Fruit fly (Drosophila melanogaster) whole organism, embryonic: Measurements from ENCODE around the gene CG3149.

Experiments
- Atf-2 ChIP-seq: fragments of 200-800 bp; sonication (Bioruptor generic); optimal IDR thresholded peaks from 2 replicates; lab custom pipeline; 2016; ENCODE audit warnings: missing biosample characterization, missing genetic modification characterization
- Atf3 ChIP-seq: fragments of 200-800 bp; sonication (Bioruptor generic); optimal IDR thresholded peaks from 3 replicates; lab custom pipeline; 2016; ENCODE audit warnings: missing biosample characterization, missing genetic modification characterization
- Awh ChIP-seq: fragments of 200-800 bp; sonication (Bioruptor generic); IDR thresholded peaks from 2 replicates; pipeline ENCODE4, ENCODE4 v1.3.6; 2022; ENCODE audit warnings: missing biosample characterization, missing genetic modification characterization
- C15 ChIP-seq: fragments of 200-800 bp; sonication (Bioruptor generic); IDR thresholded peaks from 3 replicates; pipeline ENCODE4 v1.3.6; 2022; ENCODE audit warnings: missing biosample characterization, missing genetic modification characterization
- CG10209 ChIP-seq: fragments of 200-800 bp; sonication (Bioruptor generic); optimal IDR thresholded peaks from 3 replicates; lab custom pipeline; 2017; ENCODE audit warnings: missing biosample characterization, mild to moderate bottlenecking, missing genetic modification characterization, missing genetic modification reagents
- CG10366 ChIP-seq: fragments of 200-800 bp; sonication (Bioruptor generic); IDR thresholded peaks from 2 replicates; pipeline ENCODE4 v1.3.6; 2022; ENCODE audit warnings: missing biosample characterization, missing genetic modification characterization
- CG10543 ChIP-seq: fragments of 200-800 bp; sonication (Bioruptor generic); optimal IDR thresholded peaks from 3 replicates; lab custom pipeline; 2017; ENCODE audit warnings: missing biosample characterization, mild to moderate bottlenecking, missing genetic modification characterization, moderate library complexity
- CG11085 ChIP-seq: fragments of 200-800 bp; sonication (Bioruptor generic); IDR thresholded peaks from 2 replicates; pipeline ENCODE4 v1.3.6; 2022; ENCODE audit warnings: missing biosample characterization, missing genetic modification characterization
- CG12236 ChIP-seq: fragments of 200-800 bp; sonication (Bioruptor generic); optimal IDR thresholded peaks from 2 replicates; lab custom pipeline; 2016; ENCODE audit warnings: missing biosample characterization, missing genetic modification characterization
- CG12769 ChIP-seq: fragments of 200-800 bp; sonication (Bioruptor generic); optimal IDR thresholded peaks from 2 replicates; lab custom pipeline; 2019; ENCODE audit warnings: missing biosample characterization, mild to moderate bottlenecking, missing genetic modification characterization, moderate library complexity
- CG13123 ChIP-seq: fragments of 200-800 bp; sonication (Bioruptor generic); optimal IDR thresholded peaks from 2 replicates; lab custom pipeline; 2016; ENCODE audit warnings: missing biosample characterization, missing genetic modification characterization
- CG14014 ChIP-seq: fragments of 200-800 bp; sonication (Bioruptor generic); IDR thresholded peaks from 2 replicates; pipeline ENCODE4 v1.3.6; 2022; ENCODE audit warnings: missing biosample characterization, missing genetic modification characterization
- CG1529 ChIP-seq: fragments of 200-800 bp; sonication (Bioruptor generic); optimal IDR thresholded peaks from 3 replicates; lab custom pipeline; 2018; ENCODE audit warnings: missing biosample characterization, missing genetic modification characterization
- CG15514 ChIP-seq: fragments of 200-800 bp; sonication (Bioruptor generic); optimal IDR thresholded peaks from 3 replicates; lab custom pipeline; 2017; ENCODE audit warnings: missing biosample characterization, missing genetic modification characterization, mild to moderate bottlenecking, moderate library complexity, missing genetic modification reagents
- CG15601 ChIP-seq: fragments of 200-800 bp; sonication (Bioruptor generic); optimal IDR thresholded peaks from 3 replicates; lab custom pipeline; 2019; ENCODE audit warnings: missing biosample characterization, mild to moderate bottlenecking, missing genetic modification characterization, moderate library complexity
- CG16813 ChIP-seq: fragments of 200-800 bp; sonication (Bioruptor generic); IDR thresholded peaks from 3 replicates; pipeline ENCODE4 v1.3.6; 2022; ENCODE audit warnings: missing biosample characterization, missing genetic modification characterization; ENCODE audit not compliant: partially characterized antibody
- CG1832 ChIP-seq: fragments of 200-800 bp; sonication (Bioruptor generic); optimal IDR thresholded peaks from 2 replicates; lab custom pipeline; 2017; ENCODE audit warnings: missing biosample characterization, mild to moderate bottlenecking, missing genetic modification characterization, inconsistent platforms
- CG34224 ChIP-seq: fragments of 200-800 bp; sonication (Bioruptor generic); IDR thresholded peaks from 3 replicates; pipeline ENCODE4 v1.3.6; 2022; ENCODE audit warnings: missing biosample characterization, missing genetic modification characterization; ENCODE audit not compliant: partially characterized antibody
- CG4282 ChIP-seq: fragments of 200-800 bp; sonication (Bioruptor generic); optimal IDR thresholded peaks from 2 replicates; lab custom pipeline; 2016; ENCODE audit warnings: missing biosample characterization, missing genetic modification characterization
- CG4424 ChIP-seq: fragments of 200-800 bp; sonication (Bioruptor generic); optimal IDR thresholded peaks from 3 replicates; lab custom pipeline; 2016; ENCODE audit warnings: missing biosample characterization, missing genetic modification characterization
- CG6272 ChIP-seq: fragments of 200-800 bp; sonication (Bioruptor generic); IDR thresholded peaks from 2 replicates; pipeline ENCODE4 v1.3.6; 2022; ENCODE audit warnings: missing biosample characterization, missing genetic modification characterization
- CG7556 ChIP-seq: fragments of 200-800 bp; sonication (Bioruptor generic); optimal IDR thresholded peaks from 2 replicates; lab custom pipeline; 2017; ENCODE audit warnings: missing biosample characterization, mild to moderate bottlenecking, missing genetic modification characterization
- CG9727 ChIP-seq: fragments of 200-800 bp; sonication (Bioruptor generic); optimal IDR thresholded peaks from 3 replicates; lab custom pipeline; 2017; ENCODE audit warnings: missing biosample characterization, mild to moderate bottlenecking, missing genetic modification characterization
- D19A ChIP-seq: fragments of 200-800 bp; optimal IDR thresholded peaks from 3 replicates; lab custom pipeline; 2019; ENCODE audit warnings: missing biosample characterization, mild to moderate bottlenecking, missing genetic modification characterization, moderate library complexity
- Dip3 ChIP-seq: fragments of 200-800 bp; sonication (Bioruptor generic); optimal IDR thresholded peaks from 3 replicates; lab custom pipeline; 2016; ENCODE audit warnings: missing biosample characterization, missing genetic modification characterization
- Dp ChIP-seq: fragments of 200-800 bp; sonication (Bioruptor generic); optimal IDR thresholded peaks from 2 replicates; lab custom pipeline; 2018; ENCODE audit warnings: missing biosample characterization, mild to moderate bottlenecking, missing genetic modification characterization, moderate library complexity
- Kr ChIP-seq: fragments of 200-800 bp; sonication (Bioruptor generic); optimal IDR thresholded peaks from 2 replicates; lab custom pipeline; 2017; ENCODE audit warnings: missing biosample characterization, mild to moderate bottlenecking, missing genetic modification characterization
- Lim3 ChIP-seq: fragments of 200-800 bp; sonication (Bioruptor generic); IDR thresholded peaks from 2 replicates; pipeline ENCODE4 v1.3.6; 2022; ENCODE audit warnings: missing biosample characterization, missing genetic modification characterization
- Lpt ChIP-seq: fragments of >200 bp; optimal IDR thresholded peaks from 2 replicates; lab custom pipeline; 2018; ENCODE audit warnings: missing biosample characterization, missing genetic modification characterization
- Ssrp ChIP-seq: fragments of 200-800 bp; sonication (Bioruptor generic); optimal IDR thresholded peaks from 2 replicates; lab custom pipeline; 2018; ENCODE audit warnings: missing biosample characterization, mild to moderate bottlenecking, missing genetic modification characterization, moderate library complexity
- bowl ChIP-seq: fragments of 200-800 bp; sonication (Bioruptor generic); IDR thresholded peaks from 2 replicates; pipeline ENCODE4 v1.3.6; 2022; ENCODE audit warnings: missing biosample characterization, missing genetic modification characterization
- bsh ChIP-seq, 2 experiments: fragments of 200-800 bp; sonication (Bioruptor generic); optimal IDR thresholded peaks; 2 replicates each; lab custom pipeline; 2017 to 2018; ENCODE audit warnings: mild to moderate bottlenecking in 2 of 2, missing biosample characterization in 2 of 2, missing genetic modification characterization in 2 of 2, moderate library complexity in 1 of 2
- cato ChIP-seq: fragments of 200-800 bp; sonication (Bioruptor generic); optimal IDR thresholded peaks from 2 replicates; lab custom pipeline; 2016; ENCODE audit warnings: missing biosample characterization, missing genetic modification characterization, borderline replicate concordance
- dmrt11E ChIP-seq: fragments of 200-800 bp; sonication (Bioruptor generic); optimal IDR thresholded peaks from 3 replicates; lab custom pipeline; 2018; ENCODE audit warnings: missing biosample characterization, mild to moderate bottlenecking, missing genetic modification characterization, moderate library complexity
- fru ChIP-seq: fragments of >200 bp; optimal IDR thresholded peaks from 2 replicates; lab custom pipeline; 2017
- gsb-n ChIP-seq: fragments of 200-800 bp; sonication (Bioruptor generic); optimal IDR thresholded peaks from 3 replicates; lab custom pipeline; 2018; ENCODE audit warnings: missing biosample characterization, mild to moderate bottlenecking, missing genetic modification characterization
- hbn ChIP-seq: fragments of 200-800 bp; sonication (Bioruptor generic); IDR thresholded peaks from 2 replicates; pipeline ENCODE4 v1.3.6; 2022; ENCODE audit warnings: missing biosample characterization, missing genetic modification characterization; ENCODE audit not compliant: partially characterized antibody
- ind ChIP-seq: fragments of 200-800 bp; sonication (Bioruptor generic); optimal IDR thresholded peaks from 3 replicates; lab custom pipeline; 2016; ENCODE audit warnings: missing biosample characterization, missing genetic modification characterization
- jigr1 ChIP-seq: fragments of 200-800 bp; sonication (Bioruptor generic); IDR thresholded peaks from 3 replicates; pipeline ENCODE4 v1.3.6; 2022; ENCODE audit warnings: missing biosample characterization, missing genetic modification characterization
- oc ChIP-seq: fragments of 200-800 bp; sonication (Bioruptor generic); optimal IDR thresholded peaks from 2 replicates; lab custom pipeline; 2018; ENCODE audit warnings: missing biosample characterization, mild to moderate bottlenecking, missing genetic modification characterization, moderate library complexity
- otp ChIP-seq: fragments of 200-800 bp; sonication (Bioruptor generic); IDR thresholded peaks from 3 replicates; pipeline ENCODE4, ENCODE4 v1.3.6; 2022; ENCODE audit warnings: missing biosample characterization, missing genetic modification characterization
- p53 ChIP-seq: fragments of 200-800 bp; sonication (Bioruptor generic); optimal IDR thresholded peaks from 2 replicates; lab custom pipeline; 2016; ENCODE audit warnings: missing biosample characterization, missing genetic modification characterization
- psq ChIP-seq: fragments of 200-800 bp; sonication (Bioruptor generic); optimal IDR thresholded peaks from 2 replicates; lab custom pipeline; 2017; ENCODE audit warnings: missing biosample characterization, missing genetic modification characterization
- pzg ChIP-seq: fragments of 200-800 bp; sonication (Bioruptor generic); optimal IDR thresholded peaks from 3 replicates; lab custom pipeline; 2018; ENCODE audit warnings: missing biosample characterization, mild to moderate bottlenecking, missing genetic modification characterization, moderate library complexity
- so ChIP-seq: fragments of 200-800 bp; sonication (Bioruptor generic); IDR thresholded peaks from 3 replicates; pipeline ENCODE4 v1.3.6; 2022; ENCODE audit warnings: missing biosample characterization, missing genetic modification characterization
- tin ChIP-seq: fragments of 200-800 bp; sonication (Bioruptor generic); optimal IDR thresholded peaks from 3 replicates; lab custom pipeline; 2016; ENCODE audit warnings: missing biosample characterization, missing genetic modification characterization
- tna ChIP-seq: fragments of 200-800 bp; sonication (Bioruptor generic); IDR thresholded peaks from 2 replicates; pipeline ENCODE4 v1.3.6; 2022; ENCODE audit warnings: missing biosample characterization, missing genetic modification characterization; ENCODE audit not compliant: partially characterized antibody
- toy ChIP-seq: fragments of 200-800 bp; sonication (Bioruptor generic); IDR thresholded peaks from 2 replicates; pipeline ENCODE4 v1.3.6; 2022; ENCODE audit warnings: missing biosample characterization, missing genetic modification characterization
- trh ChIP-seq: fragments of 200-800 bp; sonication (Bioruptor generic); optimal IDR thresholded peaks from 2 replicates; lab custom pipeline; 2016; ENCODE audit warnings: missing biosample characterization, missing genetic modification characterization
- tup ChIP-seq: fragments of 200-800 bp; sonication (Bioruptor generic); optimal IDR thresholded peaks from 2 replicates; lab custom pipeline; 2016; ENCODE audit warnings: missing biosample characterization, mild to moderate bottlenecking, missing genetic modification characterization, moderate library complexity

The CG3149 gene

dm6 chrX:5718476-5719012, 23.5 kb upstream of the CG3149 start (continued):
- TF ChIP-seq CG7556 (GFP tag; lab: Kevin White, UChicago) (peak; percentile 46), Awh (no peak), hbn (GFP tag; lab: Robert Waterston, UW) (no peak), oc (tag; lab: Kevin White, UChicago) (no peak), CG4424 (GFP tag; lab: Kevin White, UChicago) (peak; percentile 17), Atf-2 (no peak), gsb-n (tag; lab: Kevin White, UChicago) (no peak), CG16813 (no peak), CG1529 (no peak), CG4282 (GFP tag; lab: Kevin White, UChicago) (no peak), CG13123 (GFP tag; lab: Kevin White, UChicago) (no peak), Dp (no peak), CG12769 (tag; lab: Kevin White, UChicago) (peak; percentile 66), ind (GFP tag; lab: Kevin White, UChicago) (peak; percentile 58), cato (GFP tag; lab: Kevin White, UChicago) (no peak), Atf3 (GFP tag; lab: Kevin White, UChicago) (no peak), bowl (GFP tag; lab: Robert Waterston, UW) (peak; percentile 49; the same call in 1 of the 2 replicates), tna (GFP tag; lab: Robert Waterston, UW) (no peak), CG15514 (GFP tag; lab: Kevin White, UChicago) (peak; percentile 70), tin (GFP tag; lab: Kevin White, UChicago) (no peak), CG15601 (no peak), so (peak; percentile 34; the same call in 1 of the 3 replicates), CG10209 (GFP tag; lab: Kevin White, UChicago) (peak; percentile 65), CG10366 (peak; percentile 66), bsh (GFP tag; optimal IDR thresholded peaks at IDR 0.05; lab: Kevin White, UChicago) (peak in 1 of 2 experiments; percentile 33), Ssrp (tag; lab: Kevin White, UChicago) (no peak), trh (no peak), toy (GFP tag; lab: Robert Waterston, UW) (0 out of 2 replicates have a peak, but pooled peaks have one; percentile 10), C15 (GFP tag; lab: Robert Waterston, UW) (0 out of 3 replicates have a peak, but pooled peaks have one; percentile 17), p53 (GFP tag; lab: Kevin White, UChicago) (no peak), tup (GFP tag; lab: Kevin White, UChicago) (no peak), Lim3 (GFP tag; lab: Robert Waterston, UW) (no peak), fru (lab: Kevin White, UChicago) (no peak), D19A (tag; lab: Kevin White, UChicago) (peak; percentile 31), pzg (no peak), Lpt (no peak), dmrt11E (tag; lab: Kevin White, UChicago) (no peak), Kr (GFP tag; lab: Kevin White, UChicago) (no peak), jigr1 (no peak), psq (GFP tag; lab: Kevin White, UChicago) (no peak), Dip3 (GFP tag; lab: Kevin White, UChicago) (peak; percentile 14), CG11085 (GFP tag; lab: Robert Waterston, UW) (peak; percentile 52), CG12236 (GFP tag; lab: Kevin White, UChicago) (no peak), otp (GFP tag; lab: Robert Waterston, UW) (peak; percentile 38; the same call in 1 of the 3 replicates), CG6272 (no peak), CG14014 (GFP tag; lab: Robert Waterston, UW) (peak; percentile 84), CG1832 (GFP tag; lab: Kevin White, UChicago) (no peak), CG34224 (GFP tag; lab: Robert Waterston, UW) (no peak), CG9727 (peak; percentile 59), CG10543 (GFP tag; lab: Kevin White, UChicago) (peak; percentile 72)
